Fruit fly (Drosophila melanogaster) ovary, adult (tissue): ENCODE data around the gene Snx6.

Source experiments
- CG17801 ChIP-seq: fragments of 200-800 bp; optimal IDR thresholded peaks from 2 replicates; lab custom pipeline; 2019; ENCODE audit warnings: missing biosample characterization, mild to moderate bottlenecking, missing genetic modification characterization, moderate library complexity; ENCODE audit not compliant: partially characterized antibody

Snx6 gene

DNA sequence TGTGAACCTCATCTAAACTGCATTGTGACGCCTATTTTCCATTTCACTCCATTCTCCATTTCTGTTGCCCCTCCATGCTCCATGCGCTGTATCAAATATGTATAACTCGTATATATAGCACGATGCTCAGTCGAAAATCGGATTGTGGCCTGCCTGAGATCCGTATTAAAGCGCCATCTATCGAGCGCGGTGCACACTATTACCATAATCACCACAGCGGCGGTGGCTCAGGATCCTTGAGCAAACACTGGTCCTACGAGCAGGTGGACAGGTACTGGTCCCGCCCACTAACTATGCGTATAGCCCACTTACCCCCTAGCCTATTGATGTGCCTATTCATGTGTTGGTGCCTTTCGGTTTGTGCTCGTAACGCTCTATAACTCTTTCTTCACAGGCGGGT is 35.5 kb downstream of the Snx6 start:
- no peak for TF ChIP-seq CG17801 (GFP tag; lab: Kevin White, UChicago)

DNA sequence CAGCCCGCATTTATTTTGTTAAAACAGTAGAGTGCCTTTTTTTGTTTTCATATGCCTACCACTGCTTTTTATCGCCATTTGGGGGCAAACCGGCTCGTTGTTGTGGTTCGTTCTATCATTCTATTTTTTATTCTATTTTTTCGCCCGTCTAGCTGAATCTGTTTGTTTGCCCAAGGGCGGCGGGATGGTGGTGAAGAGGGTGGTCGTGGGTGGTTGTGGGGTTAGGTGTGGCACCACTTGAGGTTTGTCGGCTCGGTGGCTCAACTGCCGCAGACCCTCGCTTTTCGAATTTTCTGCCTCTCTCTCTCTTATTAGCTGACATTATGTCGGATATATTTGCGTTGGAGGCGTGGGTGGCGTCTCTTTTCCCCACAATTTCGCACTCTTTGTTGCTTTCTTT is 49.0 kb downstream of the Snx6 start:
- TF ChIP-seq CG17801 (GFP tag; lab: Kevin White, UChicago): no peak

DNA sequence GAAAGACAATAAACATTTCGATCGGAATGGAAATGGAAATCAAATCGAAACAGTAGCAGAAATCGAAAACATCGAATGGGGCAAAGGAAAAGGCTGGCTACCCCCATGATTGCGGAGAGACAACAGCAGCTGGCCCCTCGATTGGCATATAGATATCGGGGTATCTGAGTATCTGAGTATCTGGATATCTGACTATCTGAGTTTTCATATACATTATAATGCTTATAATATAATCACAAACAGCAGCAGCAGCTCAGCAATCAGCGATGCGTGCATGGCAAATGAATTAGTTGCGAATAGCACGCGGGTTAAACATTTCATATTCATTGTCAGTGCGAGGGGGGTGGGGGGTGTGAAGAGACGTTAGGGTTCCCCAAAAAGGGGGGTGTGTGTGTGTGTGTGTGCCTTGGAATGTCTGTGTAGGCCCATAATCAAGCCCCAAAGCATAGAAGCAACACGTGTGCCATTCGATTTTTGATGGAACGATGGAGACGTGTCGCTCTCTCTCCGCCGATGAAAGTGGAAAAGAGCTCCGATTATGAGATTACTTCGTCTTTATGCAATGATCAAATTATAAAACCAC is 49.9 kb downstream of the Snx6 start:
- no peak for TF ChIP-seq CG17801 (GFP tag; lab: Kevin White, UChicago)

- TF ChIP-seq CG17801 (GFP tag; lab: Kevin White, UChicago): no peak
Measured at dm6 chr2L:8168075-8168474, 52.5 kb downstream of the Snx6 start.
